Fruit fly (Drosophila melanogaster) whole organism, adult: ENCODE data around the gene Pcmt.

ENCODE experiments used
- CG12768 ChIP-seq: fragments of 200-800 bp; sonication (Bioruptor generic); optimal IDR thresholded peaks from 2 replicates; lab custom pipeline; 2017; ENCODE audit warnings: missing biosample characterization, missing genetic modification characterization, mild to moderate bottlenecking, moderate library complexity, missing genetic modification reagents
- CG14711 ChIP-seq: fragments of 200-800 bp; sonication (Bioruptor generic); optimal IDR thresholded peaks from 2 replicates; lab custom pipeline; 2018; ENCODE audit warnings: missing biosample characterization, mild to moderate bottlenecking, missing genetic modification characterization, moderate library complexity
- CG1620 ChIP-seq: fragments of 200-800 bp; sonication (Bioruptor generic); optimal IDR thresholded peaks from 2 replicates; lab custom pipeline; 2016; ENCODE audit warnings: missing biosample characterization, missing genetic modification characterization
- CG5204 ChIP-seq: fragments of 200-800 bp; sonication (Bioruptor generic); optimal IDR thresholded peaks from 2 replicates; lab custom pipeline; 2016; ENCODE audit warnings: missing biosample characterization, missing genetic modification characterization
- Clk ChIP-seq: fragments of 200-800 bp; sonication (Bioruptor generic); optimal IDR thresholded peaks from 2 replicates; lab custom pipeline; 2017; ENCODE audit warnings: missing biosample characterization, missing genetic modification characterization
- Crg-1 ChIP-seq: fragments of 200-800 bp; sonication (Bioruptor generic); optimal IDR thresholded peaks from 2 replicates; lab custom pipeline; 2016; ENCODE audit warnings: missing biosample characterization, missing genetic modification characterization
- Hr96 ChIP-seq: fragments of 200-800 bp; sonication (Bioruptor generic); optimal IDR thresholded peaks from 2 replicates; lab custom pipeline; 2016; ENCODE audit warnings: missing biosample characterization, missing genetic modification characterization
- bab1 ChIP-seq: fragments of 200-800 bp; sonication (Bioruptor generic); optimal IDR thresholded peaks from 3 replicates; lab custom pipeline; 2019; ENCODE audit warnings: missing biosample characterization, mild to moderate bottlenecking, missing genetic modification characterization, moderate library complexity
- cic ChIP-seq: fragments of 200-800 bp; sonication (Bioruptor generic); optimal IDR thresholded peaks from 2 replicates; lab custom pipeline; 2017; ENCODE audit warnings: missing biosample characterization, mild to moderate bottlenecking, missing genetic modification characterization, moderate library complexity
- cnc ChIP-seq, 2 experiments: fragments of >200 bp; optimal IDR thresholded peaks; 2 replicates each; lab custom pipeline; 2017
- ovo ChIP-seq: fragments of 200-800 bp; sonication (Bioruptor generic); optimal IDR thresholded peaks from 2 replicates; lab custom pipeline; 2016; ENCODE audit warnings: missing biosample characterization, missing genetic modification characterization
- pad ChIP-seq: fragments of 200-800 bp; sonication (Bioruptor generic); optimal IDR thresholded peaks from 3 replicates; lab custom pipeline; 2017; ENCODE audit warnings: missing biosample characterization, missing genetic modification characterization, mild to moderate bottlenecking, moderate library complexity, missing genetic modification reagents
- tj ChIP-seq: fragments of 200-800 bp; sonication (Bioruptor generic); optimal IDR thresholded peaks from 3 replicates; lab custom pipeline; 2017; ENCODE audit warnings: missing biosample characterization, mild to moderate bottlenecking, missing genetic modification characterization, moderate library complexity
- toe ChIP-seq: fragments of 200-800 bp; sonication (Bioruptor generic); optimal IDR thresholded peaks from 2 replicates; lab custom pipeline; 2016; ENCODE audit warnings: missing biosample characterization, missing genetic modification characterization

dm6 chr3R:5514759-5515158, 39.4 kb downstream of the Pcmt start:
- TF ChIP-seq Hr96 (GFP tag; lab: Kevin White, UChicago) (no peak), Crg-1 (GFP tag; lab: Kevin White, UChicago) (no peak), CG1620 (no peak), pad (GFP tag; lab: Kevin White, UChicago) (no peak), ovo (GFP tag; lab: Kevin White, UChicago) (no peak), bab1 (GFP tag; lab: Kevin White, UChicago) (no peak), Clk (GFP tag; lab: Kevin White, UChicago) (no peak), tj (GFP tag; lab: Kevin White, UChicago) (no peak), CG5204 (GFP tag; lab: Kevin White, UChicago) (no peak), cnc (optimal IDR thresholded peaks at IDR 0.05; lab: Kevin White, UChicago) (no peak), cic (GFP tag; lab: Kevin White, UChicago) (no peak), CG12768 (GFP tag; lab: Kevin White, UChicago) (no peak), CG14711 (tag; lab: Kevin White, UChicago) (no peak), toe (GFP tag; lab: Kevin White, UChicago) (no peak)
